Fruit fly (Drosophila melanogaster): ENCODE measurements around the gene Muc68Ca.

The Muc68Ca gene

DNA sequence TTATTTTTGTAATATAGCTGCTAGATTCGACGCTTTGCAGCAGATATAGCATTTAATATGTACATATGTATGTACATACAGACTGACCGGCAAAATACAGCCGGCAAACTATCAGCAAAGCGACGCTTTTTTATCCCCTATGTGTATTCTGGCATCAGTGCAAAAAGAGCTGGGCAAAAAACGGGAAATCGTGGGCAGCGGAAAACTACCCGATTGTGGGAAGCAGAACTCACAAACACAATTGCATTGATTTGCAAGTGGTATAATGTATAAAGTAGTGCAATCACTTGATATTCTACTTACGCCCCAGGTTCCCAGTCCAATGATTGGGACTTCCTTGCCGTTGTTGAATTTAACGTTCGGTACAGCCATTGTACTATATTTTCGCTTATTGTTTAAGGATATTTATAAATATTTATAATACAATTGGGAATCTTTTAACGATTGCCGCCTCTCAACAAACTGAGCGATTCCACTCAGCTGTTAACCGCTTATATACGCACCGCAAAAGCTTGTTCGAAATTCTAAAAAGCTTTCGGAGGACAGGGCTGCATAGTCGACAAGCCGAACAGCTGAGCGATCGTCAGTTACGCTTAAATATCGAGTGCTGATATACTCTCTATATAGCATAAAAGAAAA lies 3.5 kb upstream of the Muc68Ca start:
- TF ChIP-seq ttk (optimal IDR thresholded peaks at IDR 0.05): no peak
- no peak for TF ChIP-seq Sin3A (optimal IDR thresholded peaks at IDR 0.05)
- no peak for TF ChIP-seq h (optimal IDR thresholded peaks at IDR 0.05)

DNA sequence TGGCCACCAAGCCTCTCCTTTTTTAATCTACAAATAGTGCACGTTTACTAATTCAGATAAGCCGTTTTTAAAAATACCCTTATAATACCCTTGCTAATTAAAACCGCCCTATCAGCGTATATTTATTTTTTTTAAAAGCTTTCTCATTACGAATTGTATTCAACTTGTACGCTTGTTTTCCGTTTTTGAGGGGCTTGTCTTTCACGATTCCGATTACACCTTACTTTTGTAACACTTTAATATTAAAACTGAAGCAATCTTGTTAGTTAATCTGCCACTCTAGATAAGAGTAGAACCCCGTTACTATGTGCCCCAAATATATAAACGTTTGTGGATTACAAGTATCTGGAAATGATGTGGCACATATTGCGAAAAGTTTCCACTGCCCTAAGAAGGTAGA lies 2.8 kb upstream of the Muc68Ca start:
- no peak for TF ChIP-seq h (optimal IDR thresholded peaks at IDR 0.05)
- TF ChIP-seq psq (optimal IDR thresholded peaks at IDR 0.05): no peak
- no peak for TF ChIP-seq ttk (optimal IDR thresholded peaks at IDR 0.05)
- no peak for TF ChIP-seq Myc (optimal IDR thresholded peaks at IDR 0.05)
- TF ChIP-seq Sin3A (optimal IDR thresholded peaks at IDR 0.05): no peak
- no peak for TF ChIP-seq insv (optimal IDR thresholded peaks at IDR 0.05)

DNA sequence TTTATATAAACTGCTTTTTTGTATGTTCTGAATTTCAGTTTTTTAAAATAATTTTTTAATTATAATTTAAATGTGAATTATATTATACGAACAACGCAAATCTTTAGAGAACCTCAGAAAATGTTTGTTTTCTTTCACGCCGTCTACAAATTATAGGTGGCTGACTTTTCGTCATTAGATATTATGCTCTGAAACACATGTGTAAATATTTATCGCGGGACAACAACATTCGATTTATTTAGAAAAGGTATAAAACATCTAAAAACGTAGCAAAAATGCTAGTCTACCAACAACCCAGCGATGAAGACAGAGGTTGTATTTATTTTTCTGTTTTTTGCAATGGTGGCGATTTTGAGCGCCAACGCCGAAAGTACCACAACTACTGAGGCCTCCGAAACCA lies 10.1 kb downstream of the Muc68Ca start, which contains the start of gene CG42832:
Gene CG42832 (plus strand): TSS at position 301 of the 400 bp plus-strand sequence.
- TF ChIP-seq insv (optimal IDR thresholded peaks at IDR 0.05): no peak
- no peak for TF ChIP-seq psq (optimal IDR thresholded peaks at IDR 0.05)

DNA sequence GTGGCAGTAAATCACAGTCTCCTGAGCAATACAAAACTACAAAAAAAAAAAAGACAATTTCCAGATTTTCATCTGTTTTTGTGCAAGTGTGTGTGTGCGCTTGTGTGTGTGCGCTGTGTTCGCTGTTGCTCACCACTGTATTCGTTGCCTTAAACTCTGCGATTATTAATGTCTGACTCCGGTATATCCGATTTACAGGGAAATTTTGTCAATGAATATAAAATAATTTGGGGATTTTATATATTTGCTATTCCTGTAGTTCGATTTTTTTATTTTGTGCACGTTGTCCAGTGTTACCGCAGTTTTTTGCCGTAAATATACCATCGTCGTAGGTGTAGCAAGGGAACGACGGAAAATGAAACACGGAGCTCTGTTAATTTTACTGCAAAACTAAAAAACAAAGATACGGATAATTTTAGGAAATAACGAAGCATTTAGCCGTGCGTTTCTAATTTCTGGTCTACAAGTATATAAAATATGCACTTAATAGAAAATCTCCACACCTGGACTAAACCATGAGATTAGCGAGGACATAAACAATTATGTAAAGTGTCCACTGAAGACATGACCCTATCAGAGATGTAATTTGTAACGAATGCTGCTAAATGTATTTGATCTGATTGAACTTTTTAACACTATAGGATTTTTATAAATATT lies 10.6 kb downstream of the Muc68Ca start, which contains the start of gene Duba:
Gene Duba (minus strand): TSS at position 313 of the 657 bp plus-strand sequence.
- TF ChIP-seq ttk (optimal IDR thresholded peaks at IDR 0.05) (no peak), insv (optimal IDR thresholded peaks at IDR 0.05) (no peak), Myc (optimal IDR thresholded peaks at IDR 0.05) (no peak), psq (optimal IDR thresholded peaks at IDR 0.05) (no peak), h (optimal IDR thresholded peaks at IDR 0.05) (no peak), Sin3A (optimal IDR thresholded peaks at IDR 0.05) (no peak)

DNA sequence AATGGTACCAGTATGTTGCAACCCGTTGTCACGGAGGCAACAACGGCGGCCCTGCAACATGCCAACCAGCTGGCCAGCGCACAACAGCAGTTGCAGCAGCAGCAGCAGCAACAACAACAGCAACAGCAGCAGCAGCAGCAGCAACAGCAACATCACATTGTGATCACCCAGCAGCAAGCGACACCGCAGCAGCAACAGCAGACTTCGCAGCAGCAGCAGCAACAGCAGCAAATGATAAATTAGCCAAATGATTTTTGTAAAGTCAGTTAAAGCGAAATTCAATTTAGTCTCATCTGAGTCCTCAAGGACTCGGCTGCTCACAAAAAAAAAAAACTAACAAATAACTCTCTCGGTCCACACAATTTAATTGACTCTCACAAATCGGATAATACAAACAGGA lies 15.7 kb downstream of the Muc68Ca start:
- TF ChIP-seq psq (optimal IDR thresholded peaks at IDR 0.05): no peak
- no peak for TF ChIP-seq Sin3A (optimal IDR thresholded peaks at IDR 0.05)
- TF ChIP-seq h (optimal IDR thresholded peaks at IDR 0.05): no peak
- TF ChIP-seq insv (optimal IDR thresholded peaks at IDR 0.05): no peak
- no peak for TF ChIP-seq ttk (optimal IDR thresholded peaks at IDR 0.05)
- TF ChIP-seq Myc (optimal IDR thresholded peaks at IDR 0.05): no peak

DNA sequence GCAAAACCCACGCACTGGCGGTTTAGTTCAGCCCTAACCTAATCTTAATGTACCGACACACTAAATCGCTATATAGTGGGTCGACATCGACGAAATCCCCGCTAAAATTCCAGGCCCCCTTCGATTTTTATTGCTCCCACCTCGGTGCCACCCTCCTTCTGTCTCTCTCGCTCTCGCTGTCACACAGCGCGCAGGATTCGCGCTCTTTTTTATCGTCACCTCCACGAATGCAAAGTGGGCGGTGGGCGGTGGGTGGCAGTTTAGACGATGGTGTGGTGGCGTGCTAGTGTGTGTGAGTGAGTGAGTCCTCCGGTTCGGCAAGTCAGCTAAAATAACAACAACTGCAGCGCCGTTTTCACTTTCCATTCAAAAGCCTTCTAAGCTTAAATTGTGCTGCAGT lies 17.9 kb downstream of the Muc68Ca start:
- TF ChIP-seq Myc (optimal IDR thresholded peaks at IDR 0.05) (no peak), psq (optimal IDR thresholded peaks at IDR 0.05) (no peak), insv (optimal IDR thresholded peaks at IDR 0.05) (no peak), h (optimal IDR thresholded peaks at IDR 0.05) (no peak), ttk (optimal IDR thresholded peaks at IDR 0.05) (no peak), Sin3A (optimal IDR thresholded peaks at IDR 0.05) (no peak)

DNA sequence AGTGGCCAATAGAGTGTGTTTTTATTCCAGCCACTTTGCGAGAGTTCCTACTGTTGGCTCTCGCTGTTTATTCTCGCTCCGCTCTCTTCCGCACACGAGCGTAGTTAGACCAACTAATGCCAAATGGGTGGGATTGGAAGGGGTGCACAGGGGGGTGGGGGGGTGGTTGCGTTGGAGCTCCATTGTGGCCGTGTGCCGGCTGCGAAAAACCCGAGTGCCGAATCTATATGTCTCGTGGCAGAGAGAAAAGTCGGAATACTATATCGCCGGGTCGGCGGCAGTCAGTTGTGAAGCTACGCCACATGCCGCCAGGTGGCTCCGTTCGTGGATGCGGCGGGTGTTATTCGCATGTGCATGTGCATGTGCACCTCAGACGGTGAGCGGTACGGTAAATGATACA lies 18.8 kb downstream of the Muc68Ca start:
- TF ChIP-seq ttk (optimal IDR thresholded peaks at IDR 0.05) (no peak), Myc (optimal IDR thresholded peaks at IDR 0.05) (no peak), insv (optimal IDR thresholded peaks at IDR 0.05) (no peak), h (optimal IDR thresholded peaks at IDR 0.05) (no peak), psq (optimal IDR thresholded peaks at IDR 0.05) (no peak), Sin3A (optimal IDR thresholded peaks at IDR 0.05) (no peak)

DNA sequence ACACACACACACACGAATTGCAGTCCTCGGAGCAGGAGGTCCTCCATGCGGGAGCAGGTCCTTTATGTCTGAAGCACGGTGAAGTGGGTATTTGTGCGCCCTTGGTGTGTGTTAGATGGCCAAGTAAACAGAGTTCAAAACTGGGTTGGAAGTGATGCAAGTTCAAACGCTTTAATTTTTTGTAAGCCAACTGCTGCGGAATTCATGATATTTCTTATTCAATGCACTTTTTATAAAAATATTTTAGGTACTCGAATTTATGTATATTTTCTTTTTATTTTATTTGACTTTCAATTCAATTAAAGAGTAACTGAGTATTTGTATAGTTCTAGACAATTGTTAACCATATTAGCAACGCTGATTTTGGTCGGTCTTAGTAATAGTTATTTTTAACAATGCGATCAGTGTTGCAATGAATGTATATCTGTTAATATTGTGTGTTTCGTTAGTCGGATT lies 19.9 kb downstream of the Muc68Ca start, which contains the start of the genes CG14137 and CG46394:
Gene CG14137 (minus strand): TSS at position 101 of the 456 bp plus-strand sequence.
Gene CG46394 (plus strand): TSS at position 406 of the 456 bp plus-strand sequence.
- no peak for TF ChIP-seq ttk (optimal IDR thresholded peaks at IDR 0.05)
- no peak for TF ChIP-seq Myc (optimal IDR thresholded peaks at IDR 0.05)
- no peak for TF ChIP-seq insv (optimal IDR thresholded peaks at IDR 0.05)
- TF ChIP-seq h (optimal IDR thresholded peaks at IDR 0.05): no peak
- no peak for TF ChIP-seq psq (optimal IDR thresholded peaks at IDR 0.05)
- no peak for TF ChIP-seq Sin3A (optimal IDR thresholded peaks at IDR 0.05)

DNA sequence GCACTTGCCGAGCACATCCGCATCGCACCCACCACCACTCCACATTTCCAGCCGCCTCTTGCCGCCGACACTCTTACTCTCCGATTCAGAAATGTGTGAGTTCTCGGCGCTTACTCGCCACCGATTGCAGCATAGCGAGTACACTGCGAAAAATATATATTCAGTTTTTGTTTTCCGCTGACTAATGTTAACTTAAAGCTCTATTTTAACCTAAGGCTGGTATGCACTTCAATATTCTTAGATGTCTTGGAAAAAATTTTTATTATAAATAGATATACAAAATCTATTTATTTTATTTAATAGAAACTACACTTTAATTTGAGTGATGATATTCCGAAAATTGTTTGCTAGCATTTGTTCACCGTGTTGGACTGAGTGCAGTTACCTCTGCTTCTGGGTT lies 20.6 kb downstream of the Muc68Ca start:
- TF ChIP-seq Myc (optimal IDR thresholded peaks at IDR 0.05): no peak
- TF ChIP-seq Sin3A (optimal IDR thresholded peaks at IDR 0.05): no peak
- TF ChIP-seq h (optimal IDR thresholded peaks at IDR 0.05): no peak
- no peak for TF ChIP-seq ttk (optimal IDR thresholded peaks at IDR 0.05)
- TF ChIP-seq psq (optimal IDR thresholded peaks at IDR 0.05): no peak
- no peak for TF ChIP-seq insv (optimal IDR thresholded peaks at IDR 0.05)

DNA sequence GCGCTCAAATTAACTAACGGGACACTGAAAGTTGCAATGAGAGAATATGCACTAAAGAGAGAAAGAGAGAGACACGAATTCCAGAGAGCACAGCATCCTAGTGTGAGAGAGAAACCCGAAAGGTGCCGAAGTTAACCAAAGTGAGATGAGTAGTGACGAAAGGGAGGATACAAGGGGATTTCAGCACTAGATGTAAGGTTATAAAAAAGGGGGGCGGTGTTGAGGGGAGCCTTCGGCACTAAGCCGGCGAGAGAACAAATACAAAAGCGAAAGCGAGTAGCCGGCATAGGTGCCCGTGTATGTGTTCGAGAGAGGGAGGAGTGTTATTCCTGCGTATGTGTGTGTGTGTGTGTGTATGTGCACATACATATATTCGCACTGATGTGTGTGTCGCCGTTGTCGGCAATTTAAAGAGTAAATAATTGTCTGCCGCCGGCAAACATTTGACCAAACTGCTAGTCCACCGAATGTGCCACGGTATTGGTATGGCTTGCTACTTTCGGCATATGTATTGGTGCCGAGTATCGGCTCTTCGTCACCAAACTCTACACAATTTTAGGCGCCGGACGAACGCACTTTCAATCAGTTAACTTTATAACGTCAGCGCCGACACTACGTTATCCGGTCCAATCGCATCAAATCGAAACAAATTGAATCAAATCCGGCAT lies 23.2 kb downstream of the Muc68Ca start, which contains the start of gene CG7368:
Gene CG7368 (plus strand): TSS at position 618 of the 668 bp plus-strand sequence.
- no peak for TF ChIP-seq insv (optimal IDR thresholded peaks at IDR 0.05)
- no peak for TF ChIP-seq Sin3A (optimal IDR thresholded peaks at IDR 0.05)
- no peak for TF ChIP-seq psq (optimal IDR thresholded peaks at IDR 0.05)
- TF ChIP-seq Myc (optimal IDR thresholded peaks at IDR 0.05): no peak
- no peak for TF ChIP-seq h (optimal IDR thresholded peaks at IDR 0.05)
- TF ChIP-seq ttk (optimal IDR thresholded peaks at IDR 0.05): no peak

DNA sequence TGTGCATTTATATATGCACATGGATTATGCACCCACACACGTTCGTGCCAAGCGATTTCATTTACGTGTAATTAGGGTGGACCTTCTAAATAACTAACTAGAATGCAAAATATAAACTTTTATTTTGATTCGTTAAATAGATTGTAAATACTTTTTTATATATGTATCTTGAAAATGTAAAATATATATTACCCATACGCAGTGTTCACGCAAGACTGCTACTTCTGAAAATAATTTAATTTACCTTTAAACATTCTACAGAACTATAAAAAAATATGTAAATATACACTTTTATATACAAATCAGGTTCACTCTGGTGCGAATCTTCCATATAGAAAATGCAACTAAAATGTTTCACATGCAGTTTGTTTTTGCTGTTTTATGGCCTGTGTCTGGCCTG lies 26.1 kb downstream of the Muc68Ca start:
- TF ChIP-seq ttk (optimal IDR thresholded peaks at IDR 0.05) (no peak), Sin3A (optimal IDR thresholded peaks at IDR 0.05) (no peak), psq (optimal IDR thresholded peaks at IDR 0.05) (no peak), insv (optimal IDR thresholded peaks at IDR 0.05) (no peak), h (optimal IDR thresholded peaks at IDR 0.05) (no peak), Myc (optimal IDR thresholded peaks at IDR 0.05) (no peak)

DNA sequence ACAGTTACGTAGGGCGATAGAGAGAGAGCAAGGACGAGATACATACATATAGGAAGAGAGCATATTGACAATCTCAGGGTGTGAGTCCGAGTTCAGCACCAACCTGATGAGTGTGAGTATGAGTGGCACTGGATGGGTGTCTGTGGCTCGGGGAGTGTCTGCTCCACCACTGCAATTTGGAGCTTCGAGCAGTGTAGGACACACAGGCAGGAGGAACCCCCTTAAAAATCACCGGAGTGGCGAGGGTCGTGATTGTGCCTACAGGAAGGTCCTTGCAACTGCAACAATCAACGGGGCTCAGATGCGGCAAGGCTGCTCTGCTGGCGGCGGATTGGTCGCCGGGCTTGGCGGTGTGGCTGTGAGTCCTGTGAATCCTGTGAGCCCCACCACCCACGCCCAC lies 28.1 kb downstream of the Muc68Ca start:
- no peak for TF ChIP-seq psq (optimal IDR thresholded peaks at IDR 0.05)
- TF ChIP-seq insv (optimal IDR thresholded peaks at IDR 0.05): no peak
- TF ChIP-seq ttk (optimal IDR thresholded peaks at IDR 0.05): no peak
- no peak for TF ChIP-seq Sin3A (optimal IDR thresholded peaks at IDR 0.05)
- no peak for TF ChIP-seq h (optimal IDR thresholded peaks at IDR 0.05)
- TF ChIP-seq Myc (optimal IDR thresholded peaks at IDR 0.05): no peak

Measured in Kc167 (cell line).